Worm (Caenorhabditis elegans) whole organism, young adult: Measurements from ENCODE around the gene D1005.2.

ENCODE experiments used
- B0019.2 ChIP-seq: fragments of 200-800 bp; sonication (Bioruptor generic); conservative IDR thresholded peaks from 2 replicates; pipeline ENCODE4 v1.3.6; 2022; ENCODE audit warnings: missing genetic modification reagents, missing genetic modification characterization, missing compliant biosample characterization
- B0261.1 ChIP-seq: sonication (generic microtip); optimal IDR thresholded peaks from 2 replicates; lab custom pipeline; 2016; ENCODE audit warnings: mild to moderate bottlenecking, missing genetic modification characterization, moderate library complexity, missing compliant biosample characterization
- C06A6.2 ChIP-seq: fragments of 200-800 bp; sonication (Bioruptor generic); conservative IDR thresholded peaks from 2 replicates; pipeline ENCODE4 v1.3.6; 2022; ENCODE audit warnings: missing genetic modification characterization, missing compliant biosample characterization
- D2030.7 ChIP-seq: fragments of 200-800 bp; sonication (Bioruptor generic); IDR thresholded peaks from 2 replicates; pipeline ENCODE4 v1.3.6; 2022; ENCODE audit warnings: missing genetic modification reagents, missing genetic modification characterization, missing compliant biosample characterization
- F10E7.11 ChIP-seq: sonication (generic microtip); optimal IDR thresholded peaks from 2 replicates; lab custom pipeline; 2017; ENCODE audit warnings: mild to moderate bottlenecking, missing genetic modification characterization, moderate library complexity, missing compliant biosample characterization
- F22D6.2 ChIP-seq: sonication (generic microtip); optimal IDR thresholded peaks from 2 replicates; lab custom pipeline; 2016; ENCODE audit warnings: mild to moderate bottlenecking, missing genetic modification characterization, missing compliant biosample characterization
- F23B12.7 ChIP-seq: sonication (generic microtip); optimal IDR thresholded peaks from 2 replicates; lab custom pipeline; 2017; ENCODE audit warnings: missing genetic modification characterization, mild to moderate bottlenecking, missing compliant biosample characterization, antibody characterized with exemption, moderate library complexity; ENCODE audit not compliant: insufficient read depth
- F37B4.10 ChIP-seq: fragments of 200-800 bp; sonication (Bioruptor generic); IDR thresholded peaks from 2 replicates; pipeline ENCODE4 v1.3.6; 2022; ENCODE audit warnings: missing genetic modification characterization, missing compliant biosample characterization
- F55B11.4 ChIP-seq: sonication (generic microtip); optimal IDR thresholded peaks from 2 replicates; lab custom pipeline; 2016; ENCODE audit warnings: missing compliant biosample characterization, missing genetic modification characterization, borderline replicate concordance; ENCODE audit not compliant: insufficient read depth
- F57A8.1 ChIP-seq: fragments of 200-800 bp; sonication (Bioruptor generic); optimal IDR thresholded peaks from 2 replicates; lab custom pipeline; 2018; ENCODE audit warnings: mild to moderate bottlenecking, missing genetic modification characterization, moderate library complexity, missing compliant biosample characterization
- F57C9.4 ChIP-seq: sonication (generic microtip); optimal IDR thresholded peaks from 2 replicates; lab custom pipeline; 2017; ENCODE audit warnings: mild to moderate bottlenecking, missing genetic modification characterization, missing compliant biosample characterization
- Y53F4B.3 ChIP-seq: fragments of 200-800 bp; sonication (Bioruptor generic); IDR thresholded peaks from 2 replicates; pipeline ENCODE4 v1.3.6; 2022; ENCODE audit warnings: missing genetic modification reagents, missing genetic modification characterization, missing compliant biosample characterization
- Y53G8AR.9 ChIP-seq: fragments of 200-800 bp; sonication (Bioruptor generic); conservative IDR thresholded peaks from 2 replicates; pipeline ENCODE4 v1.3.6; 2022; ENCODE audit warnings: missing genetic modification reagents, missing genetic modification characterization, missing compliant biosample characterization
- Y67H2A.10 ChIP-seq: fragments of 200-800 bp; sonication (Bioruptor generic); conservative IDR thresholded peaks from 2 replicates; pipeline ENCODE4 v1.3.6; 2022; ENCODE audit warnings: missing genetic modification reagents, missing genetic modification characterization, missing compliant biosample characterization
- Y95B8A.8 ChIP-seq: fragments of 200-800 bp; sonication (Bioruptor generic); IDR thresholded peaks from 2 replicates; pipeline ENCODE4 v1.3.6; 2022; ENCODE audit warnings: missing genetic modification reagents, missing genetic modification characterization, missing compliant biosample characterization
- bed-2 ChIP-seq: fragments of 200-800 bp; sonication (Bioruptor generic); IDR thresholded peaks from 2 replicates; pipeline ENCODE4 v1.3.6; 2022; ENCODE audit warnings: missing genetic modification reagents, missing genetic modification characterization, missing compliant biosample characterization
- ccch-3 ChIP-seq: fragments of 200-800 bp; sonication (Bioruptor generic); optimal IDR thresholded peaks from 2 replicates; lab custom pipeline; 2018; ENCODE audit warnings: mild to moderate bottlenecking, missing genetic modification characterization, missing compliant biosample characterization
- cebp-2 ChIP-seq: fragments of 200-800 bp; sonication (Bioruptor generic); IDR thresholded peaks from 2 replicates; pipeline ENCODE4 v1.3.6; 2022; ENCODE audit warnings: missing genetic modification characterization, missing compliant biosample characterization
- ceh-40 ChIP-seq: fragments of 200-800 bp; sonication (Bioruptor generic); IDR thresholded peaks from 2 replicates; pipeline ENCODE4 v1.3.6; 2022; ENCODE audit warnings: missing genetic modification characterization, missing compliant biosample characterization
- ceh-58 ChIP-seq: fragments of 200-800 bp; sonication (Bioruptor generic); IDR thresholded peaks from 2 replicates; pipeline ENCODE4 v1.3.6; 2022; ENCODE audit warnings: missing genetic modification characterization, missing compliant biosample characterization
- ceh-79 ChIP-seq: sonication (generic microtip); optimal IDR thresholded peaks from 2 replicates; lab custom pipeline; 2017; ENCODE audit warnings: mild to moderate bottlenecking, missing genetic modification characterization, missing compliant biosample characterization
- die-1 ChIP-seq: sonication (generic microtip); optimal IDR thresholded peaks from 2 replicates; lab custom pipeline; 2016; ENCODE audit warnings: missing genotype, mild to moderate bottlenecking, missing genetic modification characterization, missing compliant biosample characterization
- egl-18 ChIP-seq: fragments of 200-800 bp; sonication (Bioruptor generic); IDR thresholded peaks from 2 replicates; pipeline ENCODE4 v1.3.6; 2022; ENCODE audit warnings: missing genetic modification reagents, missing genetic modification characterization, missing compliant biosample characterization
- gei-17 ChIP-seq: fragments of 200-800 bp; sonication (Bioruptor generic); optimal IDR thresholded peaks from 2 replicates; lab custom pipeline; 2018; ENCODE audit warnings: mild to moderate bottlenecking, missing genetic modification characterization, missing compliant biosample characterization
- him-1 ChIP-seq: sonication (generic microtip); optimal IDR thresholded peaks from 2 replicates; lab custom pipeline; 2016; ENCODE audit warnings: missing genotype, missing genetic modification reagents, missing genetic modification characterization, missing compliant biosample characterization
- hlh-12 ChIP-seq: sonication (generic microtip); optimal IDR thresholded peaks from 2 replicates; lab custom pipeline; 2016; ENCODE audit warnings: missing genetic modification characterization, missing compliant biosample characterization
- hlh-26 ChIP-seq: fragments of 200-800 bp; sonication (Bioruptor generic); conservative IDR thresholded peaks from 2 replicates; pipeline ENCODE4 v1.3.6; 2022; ENCODE audit warnings: missing genetic modification reagents, missing genetic modification characterization, missing compliant biosample characterization
- hmg-1.2 ChIP-seq: fragments of 200-800 bp; sonication (Bioruptor generic); IDR thresholded peaks from 2 replicates; pipeline ENCODE4 v1.3.6; 2022; ENCODE audit warnings: missing genetic modification reagents, missing genetic modification characterization, missing compliant biosample characterization
- hmg-20 ChIP-seq: fragments of 200-800 bp; sonication (Bioruptor generic); IDR thresholded peaks from 2 replicates; pipeline ENCODE4 v1.3.6; 2022; ENCODE audit warnings: missing genetic modification reagents, missing genetic modification characterization, missing compliant biosample characterization
- lag-1 ChIP-seq: fragments of 200-800 bp; sonication (Bioruptor generic); IDR thresholded peaks from 2 replicates; pipeline ENCODE4 v1.3.6; 2022; ENCODE audit warnings: missing genetic modification reagents, missing genetic modification characterization, missing compliant biosample characterization
- lir-1 ChIP-seq: fragments of 200-800 bp; sonication (Bioruptor generic); conservative IDR thresholded peaks from 2 replicates; pipeline ENCODE4 v1.3.6; 2022; ENCODE audit warnings: missing genetic modification reagents, missing genetic modification characterization, missing compliant biosample characterization
- lsy-27 ChIP-seq: sonication (generic microtip); optimal IDR thresholded peaks from 2 replicates; lab custom pipeline; 2017; ENCODE audit warnings: missing genetic modification characterization, mild to moderate bottlenecking, missing compliant biosample characterization, antibody characterized with exemption, missing genotype, borderline replicate concordance; ENCODE audit not compliant: insufficient read depth
- madf-6 ChIP-seq: fragments of 200-800 bp; sonication (Bioruptor generic); IDR thresholded peaks from 2 replicates; pipeline ENCODE4 v1.3.6; 2022; ENCODE audit warnings: missing genetic modification reagents, missing genetic modification characterization, missing compliant biosample characterization
- mel-28 ChIP-seq: sonication (generic microtip); optimal IDR thresholded peaks from 2 replicates; lab custom pipeline; 2016; ENCODE audit warnings: borderline replicate concordance, mild to moderate bottlenecking, missing genetic modification characterization, missing compliant biosample characterization
- mes-4 ChIP-seq: sonication (generic microtip); optimal IDR thresholded peaks from 2 replicates; lab custom pipeline; 2016; ENCODE audit warnings: missing genotype, missing genetic modification characterization, missing compliant biosample characterization
- mxl-1 ChIP-seq: sonication (generic microtip); optimal IDR thresholded peaks from 2 replicates; lab custom pipeline; 2016; ENCODE audit warnings: missing genetic modification characterization, missing compliant biosample characterization
- nfya-1 ChIP-seq: sonication (generic microtip); optimal IDR thresholded peaks from 2 replicates; lab custom pipeline; 2017; ENCODE audit warnings: antibody characterized with exemption, missing compliant biosample characterization, missing genetic modification characterization, borderline replicate concordance; ENCODE audit not compliant: insufficient read depth
- nhr-120 ChIP-seq: fragments of 200-800 bp; sonication (Bioruptor generic); IDR thresholded peaks from 2 replicates; pipeline ENCODE4 v1.3.6; 2022; ENCODE audit warnings: missing genetic modification characterization, missing compliant biosample characterization
- pbrm-1 ChIP-seq: fragments of 200-800 bp; sonication (Bioruptor generic); IDR thresholded peaks from 2 replicates; pipeline ENCODE4 v1.3.6; 2022; ENCODE audit warnings: missing genetic modification reagents, missing genetic modification characterization, missing compliant biosample characterization
- snpc-1.3 ChIP-seq: sonication (generic microtip); optimal IDR thresholded peaks from 2 replicates; lab custom pipeline; 2017; ENCODE audit warnings: missing genetic modification characterization, mild to moderate bottlenecking, missing compliant biosample characterization, antibody characterized with exemption, moderate library complexity, missing genotype, missing genetic modification reagents; ENCODE audit not compliant: insufficient read depth
- tbp1 ChIP-seq: fragments of 200-800 bp; sonication (Bioruptor generic); optimal IDR thresholded peaks from 2 replicates; lab custom pipeline; 2018; ENCODE audit warnings: mild to moderate bottlenecking, missing genetic modification characterization, missing compliant biosample characterization
- unc-62 ChIP-seq: fragments of 150-350 bp; optimal IDR thresholded peaks from 2 replicates; lab custom pipeline; 2014; ENCODE audit warnings: missing biosample characterization, missing genetic modification reagents, missing genetic modification characterization
- zim-3 ChIP-seq: sonication (generic microtip); optimal IDR thresholded peaks from 2 replicates; lab custom pipeline; 2017; ENCODE audit warnings: mild to moderate bottlenecking, missing genetic modification characterization, moderate library complexity, missing compliant biosample characterization
- ztf-18 ChIP-seq: sonication (generic microtip); optimal IDR thresholded peaks from 2 replicates; lab custom pipeline; 2016; ENCODE audit warnings: missing genotype, mild to moderate bottlenecking, missing genetic modification characterization, missing compliant biosample characterization
- ztf-22 ChIP-seq: fragments of 200-800 bp; sonication (Bioruptor generic); optimal IDR thresholded peaks from 2 replicates; lab custom pipeline; 2018; ENCODE audit warnings: mild to moderate bottlenecking, missing genetic modification characterization, moderate library complexity, missing compliant biosample characterization
- ztf-28 ChIP-seq: fragments of 200-800 bp; sonication (Bioruptor generic); IDR thresholded peaks from 2 replicates; pipeline ENCODE4 v1.3.6; 2022; ENCODE audit warnings: missing genetic modification reagents, missing genetic modification characterization, missing compliant biosample characterization

Gene D1005.2

ce11 chrX:1503698-1504501 is 45.1 kb downstream of the D1005.2 start (continued):
- TF ChIP-seq mxl-1 (tag; lab: Kevin White, UChicago) (no peak), lag-1 (GFP tag; lab: Robert Waterston, UW) (0 out of 2 replicates have a peak, but pooled peaks have one; percentile 80), lir-1 (peak; percentile 47; the same call in 1 of the 2 replicates), ztf-22 (peak; percentile 26), nfya-1 (tag; lab: Kevin White, UChicago) (no peak), lsy-27 (tag; lab: Kevin White, UChicago) (no peak), ztf-28 (peak; percentile 34; the same call in 1 of the 2 replicates), F57A8.1 (GFP tag; lab: Kevin White, UChicago) (peak; percentile 51), Y53F4B.3 (GFP tag; lab: Robert Waterston, UW) (peak; percentile 87; the same call in 1 of the 2 replicates), B0019.2 (peak; percentile 6; the same call in 1 of the 2 replicates), ceh-40 (GFP tag; lab: Robert Waterston, UW) (peak; percentile 29; the same call in 1 of the 2 replicates), hlh-26 (no peak), madf-6 (GFP tag; lab: Robert Waterston, UW) (0 out of 2 replicates have a peak, but pooled peaks have one; percentile 15), zim-3 (tag; lab: Kevin White, UChicago) (peak; percentile 52), him-1 (no peak), F57C9.4 (tag; lab: Kevin White, UChicago) (peak; percentile 85), F10E7.11 (tag; lab: Kevin White, UChicago) (no peak), mes-4 (tag; lab: Kevin White, UChicago) (no peak), F22D6.2 (tag; lab: Kevin White, UChicago) (no peak), egl-18 (GFP tag; lab: Robert Waterston, UW) (no peak), mel-28 (tag; lab: Kevin White, UChicago) (peak; percentile 92), hlh-12 (tag; lab: Kevin White, UChicago) (no peak), ceh-79 (tag; lab: Kevin White, UChicago) (no peak), F23B12.7 (tag; lab: Kevin White, UChicago) (peak; percentile 2), gei-17 (peak; percentile 73), die-1 (tag; lab: Kevin White, UChicago) (no peak), cebp-2 (GFP tag; lab: Robert Waterston, UW) (0 out of 2 replicates have a peak, but pooled peaks have one; percentile 45), unc-62 (no peak), F55B11.4 (tag; lab: Kevin White, UChicago) (no peak), ztf-18 (tag; lab: Kevin White, UChicago) (no peak), nhr-120 (GFP tag; lab: Robert Waterston, UW) (0 out of 2 replicates have a peak, but pooled peaks have one; percentile 47), snpc-1.3 (no peak), bed-2 (GFP tag; lab: Robert Waterston, UW) (no peak), F37B4.10 (GFP tag; lab: Robert Waterston, UW) (no peak), hmg-1.2 (GFP tag; lab: Robert Waterston, UW) (peak; percentile 40), C06A6.2 (peak; percentile 63), ceh-58 (GFP tag; lab: Robert Waterston, UW) (no peak), B0261.1 (tag; lab: Kevin White, UChicago) (peak; percentile 17), pbrm-1 (GFP tag; lab: Robert Waterston, UW) (peak; percentile 52; the same call in 1 of the 2 replicates), D2030.7 (GFP tag; lab: Robert Waterston, UW) (no peak), ccch-3 (GFP tag; lab: Kevin White, UChicago) (no peak), Y67H2A.10 (peak; percentile 92), hmg-20 (GFP tag; lab: Robert Waterston, UW) (no peak; the same call in 1 of the 2 replicates), tbp1 (GFP tag; lab: Kevin White, UChicago) (peak; percentile 24), Y53G8AR.9 (peak; percentile 94), Y95B8A.8 (GFP tag; lab: Robert Waterston, UW) (peak; percentile 99)
